Worm (Caenorhabditis elegans) whole organism, young adult: ENCODE results near the gene E_BE45912.2.

Source experiments
- B0261.1 ChIP-seq: sonication (generic microtip); optimal IDR thresholded peaks from 2 replicates; lab custom pipeline; 2016; ENCODE audit warnings: mild to moderate bottlenecking, missing genetic modification characterization, moderate library complexity, missing compliant biosample characterization
- C17E4.6 ChIP-seq: fragments of 200-800 bp; sonication (Bioruptor generic); IDR thresholded peaks from 2 replicates; pipeline ENCODE4 v1.3.6; 2022; ENCODE audit warnings: missing genetic modification reagents, missing genetic modification characterization, missing compliant biosample characterization
- F10E7.11 ChIP-seq: sonication (generic microtip); optimal IDR thresholded peaks from 2 replicates; lab custom pipeline; 2017; ENCODE audit warnings: mild to moderate bottlenecking, missing genetic modification characterization, moderate library complexity, missing compliant biosample characterization
- F33H1.4 ChIP-seq: fragments of 200-800 bp; sonication (Bioruptor generic); IDR thresholded peaks from 2 replicates; pipeline ENCODE4 v1.3.6; 2022; ENCODE audit warnings: missing genetic modification reagents, missing genetic modification characterization, missing compliant biosample characterization
- F57A8.1 ChIP-seq: fragments of 200-800 bp; sonication (Bioruptor generic); optimal IDR thresholded peaks from 2 replicates; lab custom pipeline; 2018; ENCODE audit warnings: mild to moderate bottlenecking, missing genetic modification characterization, moderate library complexity, missing compliant biosample characterization
- Y53F4B.3 ChIP-seq: fragments of 200-800 bp; sonication (Bioruptor generic); IDR thresholded peaks from 2 replicates; pipeline ENCODE4 v1.3.6; 2022; ENCODE audit warnings: missing genetic modification reagents, missing genetic modification characterization, missing compliant biosample characterization
- Y53G8AR.9 ChIP-seq: fragments of 200-800 bp; sonication (Bioruptor generic); conservative IDR thresholded peaks from 2 replicates; pipeline ENCODE4 v1.3.6; 2022; ENCODE audit warnings: missing genetic modification reagents, missing genetic modification characterization, missing compliant biosample characterization
- Y67H2A.10 ChIP-seq: fragments of 200-800 bp; sonication (Bioruptor generic); conservative IDR thresholded peaks from 2 replicates; pipeline ENCODE4 v1.3.6; 2022; ENCODE audit warnings: missing genetic modification reagents, missing genetic modification characterization, missing compliant biosample characterization
- Y95B8A.8 ChIP-seq: fragments of 200-800 bp; sonication (Bioruptor generic); IDR thresholded peaks from 2 replicates; pipeline ENCODE4 v1.3.6; 2022; ENCODE audit warnings: missing genetic modification reagents, missing genetic modification characterization, missing compliant biosample characterization
- aptf-2 ChIP-seq: fragments of 200-800 bp; sonication (Bioruptor generic); conservative IDR thresholded peaks from 2 replicates; pipeline ENCODE4 v1.3.6; 2022; ENCODE audit warnings: missing genetic modification reagents, missing genetic modification characterization, missing compliant biosample characterization
- aptf-3 ChIP-seq: fragments of 200-800 bp; sonication (Bioruptor generic); IDR thresholded peaks from 2 replicates; pipeline ENCODE4 v1.3.6; 2022; ENCODE audit warnings: missing genetic modification characterization, missing compliant biosample characterization
- attf-3 ChIP-seq: fragments of 200-800 bp; sonication (Bioruptor generic); conservative IDR thresholded peaks from 2 replicates; pipeline ENCODE4 v1.3.6; 2022; ENCODE audit warnings: missing genetic modification reagents, missing genetic modification characterization, missing compliant biosample characterization
- attf-5 ChIP-seq: fragments of 200-800 bp; sonication (Bioruptor generic); optimal IDR thresholded peaks from 2 replicates; lab custom pipeline; 2018; ENCODE audit warnings: mild to moderate bottlenecking, missing genetic modification characterization, missing compliant biosample characterization
- attf-6 ChIP-seq: fragments of 200-800 bp; sonication (Bioruptor generic); IDR thresholded peaks from 2 replicates; pipeline ENCODE4 v1.3.6; 2022; ENCODE audit warnings: missing genetic modification reagents, missing genetic modification characterization, missing compliant biosample characterization
- cebp-1 ChIP-seq, 2 experiments: fragments of 200-800 bp in 1 of 2; sonication (Bioruptor generic) in 1 of 2; sonication (generic microtip) in 1 of 2; IDR thresholded peaks in 1 of 2; optimal IDR thresholded peaks in 1 of 2; 2 replicates each; pipeline versions ENCODE4 v1.3.6 to Lab custom; 2017 to 2022; ENCODE audit warnings: missing compliant biosample characterization in 2 of 2, missing genetic modification characterization in 2 of 2, mild to moderate bottlenecking in 1 of 2, missing genetic modification reagents in 1 of 2, moderate library complexity in 1 of 2
- ceh-100 ChIP-seq: fragments of 200-800 bp; sonication (Bioruptor generic); IDR thresholded peaks from 2 replicates; pipeline ENCODE4 v1.3.6; 2022; ENCODE audit warnings: missing genetic modification reagents, missing genetic modification characterization, missing compliant biosample characterization
- ceh-58 ChIP-seq: fragments of 200-800 bp; sonication (Bioruptor generic); IDR thresholded peaks from 2 replicates; pipeline ENCODE4 v1.3.6; 2022; ENCODE audit warnings: missing genetic modification characterization, missing compliant biosample characterization
- dpl-1 ChIP-seq: fragments of 150-350 bp; optimal IDR thresholded peaks from 2 replicates; lab custom pipeline; 2014; ENCODE audit warnings: missing biosample characterization, missing genetic modification reagents, missing genetic modification characterization
- him-1 ChIP-seq: sonication (generic microtip); optimal IDR thresholded peaks from 2 replicates; lab custom pipeline; 2016; ENCODE audit warnings: missing genotype, missing genetic modification reagents, missing genetic modification characterization, missing compliant biosample characterization
- hlh-26 ChIP-seq: fragments of 200-800 bp; sonication (Bioruptor generic); conservative IDR thresholded peaks from 2 replicates; pipeline ENCODE4 v1.3.6; 2022; ENCODE audit warnings: missing genetic modification reagents, missing genetic modification characterization, missing compliant biosample characterization
- hrde-1 ChIP-seq: sonication (generic microtip); optimal IDR thresholded peaks from 2 replicates; lab custom pipeline; 2016; ENCODE audit warnings: missing genetic modification characterization, mild to moderate bottlenecking, missing compliant biosample characterization, moderate library complexity, missing genotype, missing genetic modification reagents, borderline replicate concordance
- let-526 ChIP-seq: fragments of 200-800 bp; sonication (Bioruptor generic); IDR thresholded peaks from 2 replicates; pipeline ENCODE4 v1.3.6; 2022; ENCODE audit warnings: missing genetic modification reagents, missing genetic modification characterization, missing compliant biosample characterization
- let-607 ChIP-seq, 2 experiments: fragments of 200-800 bp in 1 of 2; sonication (Bioruptor generic) in 1 of 2; sonication (generic microtip) in 1 of 2; optimal IDR thresholded peaks; 2 replicates each; lab custom pipeline; 2016 to 2018; ENCODE audit warnings: mild to moderate bottlenecking in 2 of 2, missing compliant biosample characterization in 2 of 2, missing genetic modification characterization in 2 of 2, moderate library complexity in 2 of 2, missing genotype in 1 of 2
- lin-35 ChIP-seq, 3 experiments: fragments of 150-350 bp in 2 of 3; sonication (generic microtip) in 1 of 3; optimal IDR thresholded peaks; 2 replicates each; lab custom pipeline; 2014 to 2018; ENCODE audit warnings: missing biosample characterization in 3 of 3, missing genetic modification characterization in 3 of 3, missing genetic modification reagents in 3 of 3
- lin-40 ChIP-seq: sonication (generic microtip); optimal IDR thresholded peaks from 2 replicates; lab custom pipeline; 2016; ENCODE audit warnings: missing genetic modification characterization, mild to moderate bottlenecking, missing compliant biosample characterization, missing genotype, missing genetic modification reagents
- lir-1 ChIP-seq: fragments of 200-800 bp; sonication (Bioruptor generic); conservative IDR thresholded peaks from 2 replicates; pipeline ENCODE4 v1.3.6; 2022; ENCODE audit warnings: missing genetic modification reagents, missing genetic modification characterization, missing compliant biosample characterization
- madf-10 ChIP-seq: sonication (generic microtip); optimal IDR thresholded peaks from 2 replicates; lab custom pipeline; 2016; ENCODE audit warnings: mild to moderate bottlenecking, missing genetic modification characterization, missing compliant biosample characterization
- madf-3 ChIP-seq: fragments of 200-800 bp; sonication (Bioruptor generic); IDR thresholded peaks from 2 replicates; pipeline ENCODE4 v1.3.6; 2022; ENCODE audit warnings: missing genetic modification reagents, missing genetic modification characterization, missing compliant biosample characterization
- mxl-1 ChIP-seq: sonication (generic microtip); optimal IDR thresholded peaks from 2 replicates; lab custom pipeline; 2016; ENCODE audit warnings: missing genetic modification characterization, missing compliant biosample characterization
- nhr-27 ChIP-seq: fragments of 200-800 bp; sonication (Bioruptor generic); optimal IDR thresholded peaks from 2 replicates; lab custom pipeline; 2018; ENCODE audit warnings: mild to moderate bottlenecking, missing genetic modification characterization, moderate library complexity, missing compliant biosample characterization
- nhr-90 ChIP-seq: sonication (generic microtip); optimal IDR thresholded peaks from 2 replicates; lab custom pipeline; 2016; ENCODE audit warnings: missing genotype, mild to moderate bottlenecking, missing genetic modification characterization, missing compliant biosample characterization
- rpc-1 ChIP-seq, 2 experiments: fragments of 150-350 bp in 1 of 2; sonication (generic microtip) in 1 of 2; optimal IDR thresholded peaks; 2 replicates each; lab custom pipeline; 2014 to 2018; ENCODE audit warnings: missing biosample characterization in 1 of 2, missing genetic modification characterization in 1 of 2, missing genetic modification reagents in 1 of 2, missing genotype in 1 of 2
- sdz-38 ChIP-seq: sonication (generic microtip); optimal IDR thresholded peaks from 2 replicates; lab custom pipeline; 2016; ENCODE audit warnings: missing genotype, missing genetic modification characterization, missing compliant biosample characterization
- sea-2 ChIP-seq: fragments of 200-800 bp; sonication (Bioruptor generic); IDR thresholded peaks from 2 replicates; pipeline ENCODE4 v1.3.6; 2022; ENCODE audit warnings: missing genetic modification characterization, missing compliant biosample characterization
- snpc-1.1 ChIP-seq: sonication (generic microtip); optimal IDR thresholded peaks from 2 replicates; lab custom pipeline; 2017; ENCODE audit warnings: missing genetic modification characterization, mild to moderate bottlenecking, missing compliant biosample characterization, antibody characterized with exemption, moderate library complexity, missing genotype, missing genetic modification reagents; ENCODE audit not compliant: insufficient read depth
- snpc-3.4 ChIP-seq: sonication (generic microtip); optimal IDR thresholded peaks from 2 replicates; lab custom pipeline; 2017; ENCODE audit warnings: missing genetic modification characterization, mild to moderate bottlenecking, missing compliant biosample characterization, antibody characterized with exemption, moderate library complexity, missing genotype, missing genetic modification reagents
- somi-1 ChIP-seq: fragments of 200-800 bp; sonication (Bioruptor generic); optimal IDR thresholded peaks from 2 replicates; lab custom pipeline; 2018; ENCODE audit warnings: mild to moderate bottlenecking, missing genetic modification characterization, missing compliant biosample characterization
- sptf-2 ChIP-seq: fragments of 200-800 bp; sonication (Bioruptor generic); optimal IDR thresholded peaks from 2 replicates; lab custom pipeline; 2018; ENCODE audit warnings: mild to moderate bottlenecking, missing genetic modification characterization, missing compliant biosample characterization
- tbx-9 ChIP-seq: sonication (generic microtip); optimal IDR thresholded peaks from 2 replicates; lab custom pipeline; 2016; ENCODE audit warnings: borderline replicate concordance, missing genetic modification characterization, inconsistent platforms, missing compliant biosample characterization
- tlf-1 ChIP-seq: fragments of 200-800 bp; sonication (Bioruptor generic); optimal IDR thresholded peaks from 2 replicates; lab custom pipeline; 2018; ENCODE audit warnings: mild to moderate bottlenecking, missing genetic modification characterization, missing compliant biosample characterization
- unc-62 ChIP-seq: fragments of 150-350 bp; optimal IDR thresholded peaks from 2 replicates; lab custom pipeline; 2014; ENCODE audit warnings: missing biosample characterization, missing genetic modification reagents, missing genetic modification characterization
- ztf-18 ChIP-seq: sonication (generic microtip); optimal IDR thresholded peaks from 2 replicates; lab custom pipeline; 2016; ENCODE audit warnings: missing genotype, mild to moderate bottlenecking, missing genetic modification characterization, missing compliant biosample characterization
- ztf-28 ChIP-seq: fragments of 200-800 bp; sonication (Bioruptor generic); IDR thresholded peaks from 2 replicates; pipeline ENCODE4 v1.3.6; 2022; ENCODE audit warnings: missing genetic modification reagents, missing genetic modification characterization, missing compliant biosample characterization
- ztf-6 ChIP-seq: fragments of 200-800 bp; sonication (Bioruptor generic); IDR thresholded peaks from 2 replicates; pipeline ENCODE4 v1.3.6; 2022; ENCODE audit warnings: missing genetic modification reagents, missing genetic modification characterization, missing compliant biosample characterization

E_BE45912.2 gene

DNA sequence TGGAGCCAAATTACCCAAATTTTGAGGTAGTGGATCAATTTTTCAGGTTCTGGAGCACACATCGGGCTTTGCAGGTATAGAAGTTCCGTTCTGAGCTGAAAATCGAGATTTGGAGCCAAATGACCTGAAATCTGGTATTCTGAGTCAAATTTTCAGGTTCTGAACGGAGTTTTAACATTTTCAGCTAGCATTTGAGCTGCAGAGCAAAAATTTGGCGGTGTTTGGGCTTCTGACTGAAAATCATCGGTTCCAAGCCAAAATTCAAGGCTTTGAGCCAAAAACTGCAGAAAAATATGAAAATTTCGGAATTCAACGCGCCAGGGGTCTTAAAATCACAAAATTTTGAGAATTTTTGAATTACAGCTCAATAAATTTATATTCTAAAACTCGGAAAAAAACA is at the start of gene E_BE45912.2, which contains the start of gene clc-26:
TSS of gene E_BE45912.2 (minus strand) at position 139 of the 400 bp plus-strand sequence.
TSS of gene clc-26 (minus strand) at position 101 of the 400 bp plus-strand sequence.
- TF ChIP-seq aptf-3 (GFP tag; lab: Robert Waterston, UW), result no peak

DNA sequence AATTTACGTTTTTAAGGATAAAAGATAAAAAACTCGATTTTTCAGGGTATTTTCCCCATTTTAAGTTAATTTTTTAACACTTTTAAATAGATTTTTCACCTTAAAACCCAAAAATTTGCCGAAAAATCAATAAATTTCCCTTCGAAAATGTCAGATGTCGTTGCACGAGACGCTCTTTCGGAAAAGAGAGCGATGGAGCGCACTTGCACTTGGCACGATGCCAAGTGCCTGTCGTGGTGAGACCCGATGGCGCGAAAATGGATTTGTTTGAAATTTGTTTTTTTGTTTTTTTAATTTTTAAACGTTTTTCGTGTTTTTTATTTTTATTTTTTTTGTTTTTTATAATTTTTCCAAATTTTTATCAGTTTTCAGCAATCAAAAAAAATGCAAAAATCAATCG is 49.6 kb upstream of the E_BE45912.2 start, which contains the start of the genes rab-18 and kbp-4:
TSS of gene rab-18 (minus strand) at position 240 of the 400 bp plus-strand sequence.
TSS of gene kbp-4 (plus strand) at position 366 of the 400 bp plus-strand sequence.
- TF ChIP-seq rpc-1 (optimal IDR thresholded peaks at IDR 0.05; lab: Kevin White, UChicago) (no peak), rpc-1 (tag; optimal IDR thresholded peaks at IDR 0.05; lab: Kevin White, UChicago) (no peak), F10E7.11 (tag; lab: Kevin White, UChicago) (no peak), snpc-1.1 (tag; lab: Kevin White, UChicago) (peak; percentile 67), hrde-1 (tag; lab: Kevin White, UChicago) (no peak), B0261.1 (no peak), hlh-26 (GFP tag; lab: Robert Waterston, UW) (no peak), ceh-58 (GFP tag; lab: Robert Waterston, UW) (no peak), C17E4.6 (GFP tag; lab: Robert Waterston, UW) (peak; percentile 85; the same call in 1 of the 2 replicates), snpc-3.4 (tag; lab: Kevin White, UChicago) (peak; percentile 92), mxl-1 (tag; lab: Kevin White, UChicago) (no peak), cebp-1 (GFP tag; IDR thresholded peaks at IDR 0.05; lab: Robert Waterston, UW) (0 out of 2 replicates have a peak, but pooled peaks have one; percentile 33), cebp-1 (tag; optimal IDR thresholded peaks at IDR 0.05; lab: Kevin White, UChicago) (peak; percentile 87), F57A8.1 (GFP tag; lab: Kevin White, UChicago) (no peak), lin-40 (tag; lab: Kevin White, UChicago) (peak; percentile 89), ztf-18 (peak; percentile 80), unc-62 (no peak), sea-2 (GFP tag; lab: Robert Waterston, UW) (no peak), nhr-27 (no peak), ztf-28 (GFP tag; lab: Robert Waterston, UW) (0 out of 2 replicates have a peak, but pooled peaks have one; percentile 65), madf-10 (tag; lab: Kevin White, UChicago) (peak; percentile 63), tlf-1 (GFP tag; lab: Kevin White, UChicago) (peak; percentile 93), sdz-38 (no peak), madf-3 (GFP tag; lab: Robert Waterston, UW) (peak; percentile 88), aptf-3 (GFP tag; lab: Robert Waterston, UW) (no peak), Y53F4B.3 (GFP tag; lab: Robert Waterston, UW) (0 out of 2 replicates have a peak, but pooled peaks have one; percentile 38), aptf-2 (no peak), him-1 (tag; lab: Kevin White, UChicago) (no peak), lir-1 (peak; percentile 87), ceh-100 (peak; percentile 65), dpl-1 (GFP tag; lab: Kevin White, UChicago) (peak; percentile 94), tbx-9 (no peak), Y53G8AR.9 (GFP tag; lab: Robert Waterston, UW) (peak; percentile 78; the same call in 1 of the 2 replicates), attf-6 (GFP tag; lab: Robert Waterston, UW) (no peak), F33H1.4 (GFP tag; lab: Robert Waterston, UW) (peak; percentile 99), let-607 (tag; optimal IDR thresholded peaks at IDR 0.05; lab: Kevin White, UChicago) (peak in 1 of 2 experiments; percentile 77), Y95B8A.8 (peak; percentile 97), attf-3 (GFP tag; lab: Robert Waterston, UW) (peak; percentile 67), sptf-2 (GFP tag; lab: Kevin White, UChicago) (no peak), lin-35 (GFP tag; optimal IDR thresholded peaks at IDR 0.05; lab: Kevin White, UChicago) (peak; percentile 43 to 98 (median 70)), attf-5 (GFP tag; lab: Kevin White, UChicago) (peak; percentile 97), somi-1 (no peak), Y67H2A.10 (peak; percentile 93), ztf-6 (0 out of 2 replicates have a peak, but pooled peaks have one; percentile 48), nhr-90 (tag; lab: Kevin White, UChicago) (peak; percentile 13), let-526 (0 out of 2 replicates have a peak, but pooled peaks have one; percentile 62)
